Worm (Caenorhabditis elegans) whole organism, early embryonic: ENCODE results near the gene col-164.

ENCODE experiments used
- B0310.2 ChIP-seq: sonication (generic microtip); optimal IDR thresholded peaks from 2 replicates; lab custom pipeline; 2016; ENCODE audit warnings: mild to moderate bottlenecking, missing genetic modification characterization, missing compliant biosample characterization
- F13C5.2 ChIP-seq: sonication (generic microtip); optimal IDR thresholded peaks from 2 replicates; lab custom pipeline; 2017; ENCODE audit warnings: mild to moderate bottlenecking, missing genetic modification characterization, inconsistent platforms, missing compliant biosample characterization
- aly-1 ChIP-seq: sonication (generic microtip); optimal IDR thresholded peaks from 2 replicates; lab custom pipeline; 2016; ENCODE audit warnings: missing genetic modification characterization, missing compliant biosample characterization
- ama-1 ChIP-seq: fragments of 150-350 bp; optimal IDR thresholded peaks from 2 replicates; lab custom pipeline; 2014
- ceh-13 ChIP-seq: fragments of 200-800 bp; sonication (Bioruptor generic); optimal IDR thresholded peaks from 2 replicates; lab custom pipeline; 2018; ENCODE audit warnings: mild to moderate bottlenecking, missing genetic modification characterization, missing compliant biosample characterization
- ceh-36 ChIP-seq: sonication (generic microtip); optimal IDR thresholded peaks from 2 replicates; lab custom pipeline; 2016; ENCODE audit warnings: missing genetic modification characterization, inconsistent platforms, missing compliant biosample characterization
- ets-7 ChIP-seq: sonication (generic microtip); optimal IDR thresholded peaks from 2 replicates; lab custom pipeline; 2016; ENCODE audit warnings: missing genotype, missing genetic modification characterization, missing compliant biosample characterization
- flt-1 ChIP-seq: fragments of 200-800 bp; sonication (Bioruptor generic); IDR thresholded peaks from 2 replicates; pipeline ENCODE4 v1.3.6; 2022; ENCODE audit warnings: missing genetic modification characterization, missing compliant biosample characterization
- hmbx-1 ChIP-seq: sonication (generic microtip); optimal IDR thresholded peaks from 2 replicates; lab custom pipeline; 2016; ENCODE audit warnings: mild to moderate bottlenecking, missing genetic modification characterization, missing compliant biosample characterization
- hmg-4 ChIP-seq: fragments of 200-800 bp; sonication (Bioruptor generic); optimal IDR thresholded peaks from 2 replicates; lab custom pipeline; 2018; ENCODE audit warnings: mild to moderate bottlenecking, missing genetic modification characterization, missing compliant biosample characterization
- hnd-1 ChIP-seq: sonication (generic microtip); optimal IDR thresholded peaks from 2 replicates; lab custom pipeline; 2016; ENCODE audit warnings: missing genetic modification characterization, missing compliant biosample characterization
- pes-1 ChIP-seq: fragments of 200-800 bp; sonication (Bioruptor generic); IDR thresholded peaks from 2 replicates; pipeline ENCODE4 v1.3.6; 2022; ENCODE audit warnings: missing genetic modification reagents, missing genetic modification characterization, missing compliant biosample characterization
- scrt-1 ChIP-seq: fragments of 200-800 bp; sonication (Bioruptor generic); IDR thresholded peaks from 2 replicates; pipeline ENCODE4 v1.3.6; 2022; ENCODE audit warnings: missing genetic modification characterization, missing compliant biosample characterization
- sea-1 ChIP-seq: fragments of 200-800 bp; sonication (Bioruptor generic); conservative IDR thresholded peaks from 2 replicates; pipeline ENCODE4 v1.3.6; 2022; ENCODE audit warnings: missing genetic modification characterization, missing compliant biosample characterization
- tbx-11 ChIP-seq: fragments of 200-800 bp; sonication (Bioruptor generic); IDR thresholded peaks from 2 replicates; pipeline ENCODE4 v1.3.6; 2022; ENCODE audit warnings: missing genetic modification characterization, missing compliant biosample characterization
- tbx-37 ChIP-seq: fragments of 200-800 bp; sonication (Bioruptor generic); conservative IDR thresholded peaks from 2 replicates; pipeline ENCODE4 v1.3.6; 2022; ENCODE audit warnings: missing genetic modification reagents, missing genetic modification characterization, missing compliant biosample characterization
- tra-4 ChIP-seq: sonication (generic microtip); optimal IDR thresholded peaks from 2 replicates; lab custom pipeline; 2017; ENCODE audit warnings: missing genetic modification characterization, missing compliant biosample characterization

Gene col-164

DNA sequence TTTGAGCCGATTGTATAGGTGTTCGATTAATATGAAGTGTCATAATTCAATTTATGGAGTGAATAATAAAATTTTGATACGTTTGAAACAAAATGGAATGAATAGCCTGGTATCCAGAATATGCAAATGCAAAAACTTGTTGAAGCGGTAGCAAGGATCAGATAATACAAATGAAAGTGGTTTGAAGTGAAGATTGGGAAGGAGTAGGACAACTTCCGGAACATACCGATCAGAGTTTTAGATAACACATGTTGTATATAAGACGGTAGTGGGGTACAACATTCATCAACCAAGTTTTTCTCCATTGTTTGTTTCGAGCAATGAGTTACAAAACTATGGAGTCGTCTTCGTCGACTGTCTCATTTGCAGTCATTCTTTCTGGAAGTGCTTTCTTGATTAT lies at the start of gene col-164:
col-164 (plus strand) TSS at position 301 of the 400 bp plus-strand sequence.
- TF ChIP-seq ama-1 (lab: Kevin White, UChicago) = no peak
- no peak for TF ChIP-seq aly-1 (tag; lab: Kevin White, UChicago)
- no peak for TF ChIP-seq B0310.2 (tag; lab: Kevin White, UChicago)
- no peak for TF ChIP-seq sea-1 (GFP tag; lab: Robert Waterston, UW)
- no peak for TF ChIP-seq ets-7
- TF ChIP-seq ceh-36 (tag; lab: Kevin White, UChicago) = no peak
- no peak for TF ChIP-seq hmg-4 (GFP tag; lab: Kevin White, UChicago)
- TF ChIP-seq F13C5.2 (tag; lab: Kevin White, UChicago) = no peak
- no peak for TF ChIP-seq hnd-1 (tag; lab: Kevin White, UChicago)
- TF ChIP-seq tbx-11 (GFP tag; lab: Robert Waterston, UW) = no peak
- no peak for TF ChIP-seq tra-4 (tag; lab: Kevin White, UChicago)
- no peak for TF ChIP-seq tbx-37
- TF ChIP-seq flt-1 = no peak

DNA sequence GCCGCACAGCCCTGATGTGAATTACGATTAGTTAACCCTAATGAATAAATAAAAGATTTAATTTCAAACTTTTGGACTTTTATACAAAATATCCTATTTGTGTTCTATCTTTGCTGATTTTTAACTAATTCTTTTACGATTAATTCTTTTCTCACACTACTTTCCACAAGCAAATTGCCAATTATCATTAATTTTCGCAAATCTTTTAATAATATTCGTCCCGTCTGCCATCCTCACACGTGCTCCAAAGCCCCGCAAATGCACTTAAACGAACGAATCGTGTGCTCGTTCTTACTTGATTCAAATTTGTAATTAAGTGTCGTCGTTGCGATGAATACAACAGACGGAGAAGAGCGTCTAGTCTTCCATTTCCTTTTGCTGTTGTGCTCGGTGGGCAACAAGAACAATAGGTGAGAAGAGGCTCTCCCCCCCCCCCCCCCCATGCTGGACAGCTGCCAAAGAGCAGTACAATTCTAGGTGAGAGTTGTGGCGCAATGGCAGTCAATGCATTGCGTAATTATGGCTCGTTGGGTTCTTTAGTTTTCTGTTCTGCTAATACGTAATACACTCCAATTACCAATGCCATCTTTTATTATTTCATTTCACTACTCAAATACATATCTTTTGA lies 48.6 kb upstream of the col-164 start:
- TF ChIP-seq hmg-4 (GFP tag; lab: Kevin White, UChicago) (peak; percentile 40), ceh-36 (tag; lab: Kevin White, UChicago) (peak; percentile 21), hmbx-1 (no peak), scrt-1 (GFP tag; lab: Robert Waterston, UW) (0 out of 2 replicates have a peak, but pooled peaks have one; percentile 23)

DNA sequence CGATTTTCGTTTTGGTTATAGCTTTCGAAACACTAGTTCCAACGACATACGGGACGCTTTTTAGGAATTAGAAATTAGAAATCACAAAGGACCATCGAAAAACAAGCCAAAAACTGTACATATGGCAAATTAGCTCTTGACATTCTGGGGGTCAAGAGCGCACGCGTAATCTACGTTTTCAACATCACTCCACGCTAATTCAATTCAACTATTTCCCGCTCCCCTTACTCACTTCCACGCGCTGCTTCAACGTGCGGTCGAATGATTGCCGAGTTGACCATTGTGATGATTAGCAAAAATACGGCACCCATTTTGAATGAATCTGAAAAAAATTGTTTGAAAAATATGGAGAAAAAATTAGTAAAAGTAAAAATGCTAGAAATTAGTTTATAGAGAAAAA lies 47.7 kb upstream of the col-164 start:
- TF ChIP-seq scrt-1 (GFP tag; lab: Robert Waterston, UW) (no peak), aly-1 (tag; lab: Kevin White, UChicago) (no peak), B0310.2 (tag; lab: Kevin White, UChicago) (no peak), pes-1 (GFP tag; lab: Robert Waterston, UW) (no peak), ceh-36 (tag; lab: Kevin White, UChicago) (no peak), tbx-37 (no peak), flt-1 (no peak), tra-4 (tag; lab: Kevin White, UChicago) (no peak), hmg-4 (GFP tag; lab: Kevin White, UChicago) (no peak), ama-1 (lab: Kevin White, UChicago) (no peak)

DNA sequence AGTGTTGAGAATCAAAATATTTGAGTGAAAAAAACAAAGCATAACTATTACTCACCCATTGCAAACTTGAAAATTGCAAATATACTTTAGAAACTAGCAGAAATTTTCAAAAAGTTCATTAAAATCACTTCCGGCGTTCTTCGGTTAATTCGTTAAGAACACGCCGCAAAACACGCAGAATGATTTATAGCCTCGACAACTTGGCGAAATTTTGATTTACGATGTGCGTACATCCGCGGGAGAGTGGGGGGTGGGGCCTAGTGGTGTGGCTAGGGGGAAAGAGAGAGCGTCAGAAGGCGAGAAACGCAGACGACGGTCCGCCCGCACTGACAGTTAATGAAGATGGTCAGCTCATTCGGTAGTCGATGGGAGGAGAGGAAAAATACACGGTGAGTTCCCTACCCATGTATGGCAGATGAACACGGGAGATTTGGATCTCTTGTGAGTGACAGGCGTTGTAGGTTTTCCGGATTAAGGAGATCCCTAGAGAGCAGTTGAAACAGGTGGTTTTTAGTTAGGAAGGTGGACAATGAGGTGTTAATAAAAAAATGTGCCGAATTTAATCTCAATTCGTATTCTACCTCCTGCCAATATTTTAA lies 47.0 kb upstream of the col-164 start, which contains the start of gene igcm-4:
igcm-4 (minus strand) TSS at position 237 of the 599 bp plus-strand sequence.
- TF ChIP-seq pes-1 (GFP tag; lab: Robert Waterston, UW) (0 out of 2 replicates have a peak, but pooled peaks have one; percentile 5), flt-1 (0 out of 2 replicates have a peak, but pooled peaks have one; percentile 19), ceh-36 (tag; lab: Kevin White, UChicago) (peak; percentile 62), ama-1 (lab: Kevin White, UChicago) (no peak), ets-7 (no peak), hmg-4 (GFP tag; lab: Kevin White, UChicago) (peak; percentile 66), hnd-1 (tag; lab: Kevin White, UChicago) (no peak), B0310.2 (tag; lab: Kevin White, UChicago) (peak; percentile 4)

DNA sequence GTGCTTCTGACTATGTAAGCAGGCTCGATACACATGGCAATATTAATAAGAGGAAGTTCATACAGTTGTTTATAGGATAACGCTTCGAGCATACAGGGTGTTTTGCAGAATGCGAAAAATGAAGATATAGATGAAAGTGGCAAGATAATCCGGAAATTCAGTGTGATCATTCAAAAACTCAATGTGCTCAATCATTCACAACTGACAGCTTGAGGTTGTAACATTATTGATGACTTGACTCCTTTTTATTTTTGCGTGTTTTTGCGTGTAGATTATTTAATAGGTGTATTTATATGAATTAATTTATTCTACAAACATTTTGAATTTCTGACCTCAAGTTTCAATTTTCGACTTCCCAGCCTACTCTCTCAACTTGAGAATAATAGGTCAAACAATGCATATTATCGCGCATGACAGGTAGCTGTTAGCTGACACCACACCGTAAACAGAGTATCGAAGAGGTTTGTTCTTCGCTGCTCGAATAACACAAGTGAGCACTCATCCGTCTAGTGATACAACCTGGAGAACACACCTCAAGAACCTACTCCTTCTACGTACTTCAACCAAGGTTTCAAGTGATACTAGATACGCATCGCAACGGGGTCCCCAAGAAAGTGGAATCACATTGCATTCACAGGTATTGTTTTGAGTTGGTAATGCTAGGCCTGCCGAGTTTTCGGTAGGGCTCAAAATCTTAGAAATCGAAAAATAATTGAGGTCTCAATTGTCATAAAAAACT lies 45.9 kb upstream of the col-164 start:
- no peak for TF ChIP-seq hmbx-1

DNA sequence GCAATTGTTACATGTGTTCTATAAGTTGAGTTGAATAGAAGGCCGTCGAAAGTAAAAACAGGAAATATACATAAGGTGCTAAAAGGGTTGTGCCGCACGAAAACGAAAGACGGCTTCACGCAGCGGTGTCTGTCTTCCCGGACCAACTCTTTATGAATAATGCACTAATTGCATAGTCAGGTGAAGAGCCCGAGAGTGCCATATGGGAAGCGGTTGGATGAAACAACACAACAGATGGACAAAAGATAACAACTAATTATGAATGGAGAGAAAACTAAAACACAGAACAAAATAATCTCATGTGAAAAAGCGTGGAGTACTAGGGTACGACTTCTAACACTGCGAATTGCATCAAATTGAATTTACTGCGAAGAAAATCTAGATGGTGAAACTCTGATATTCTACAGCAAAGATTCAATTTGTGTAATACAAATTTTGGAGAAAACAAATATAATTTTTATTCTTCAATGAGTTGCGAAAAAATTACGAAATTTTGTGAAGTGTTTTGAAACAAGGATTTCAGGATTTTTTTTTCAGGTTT lies 44.3 kb upstream of the col-164 start:
- no peak for TF ChIP-seq ama-1 (lab: Kevin White, UChicago)
- TF ChIP-seq aly-1 (tag; lab: Kevin White, UChicago) = no peak
- no peak for TF ChIP-seq tra-4 (tag; lab: Kevin White, UChicago)
- TF ChIP-seq B0310.2 (tag; lab: Kevin White, UChicago) = no peak
- TF ChIP-seq ceh-13 (GFP tag; lab: Kevin White, UChicago) = no peak
- no peak for TF ChIP-seq ceh-36 (tag; lab: Kevin White, UChicago)
- no peak for TF ChIP-seq pes-1 (GFP tag; lab: Robert Waterston, UW)
- TF ChIP-seq sea-1 (GFP tag; lab: Robert Waterston, UW) = no peak
- TF ChIP-seq tbx-11 (GFP tag; lab: Robert Waterston, UW) = no peak
- TF ChIP-seq flt-1 = no peak
- TF ChIP-seq hmg-4 (GFP tag; lab: Kevin White, UChicago) = no peak
- no peak for TF ChIP-seq F13C5.2 (tag; lab: Kevin White, UChicago)
- TF ChIP-seq ets-7 = no peak

DNA sequence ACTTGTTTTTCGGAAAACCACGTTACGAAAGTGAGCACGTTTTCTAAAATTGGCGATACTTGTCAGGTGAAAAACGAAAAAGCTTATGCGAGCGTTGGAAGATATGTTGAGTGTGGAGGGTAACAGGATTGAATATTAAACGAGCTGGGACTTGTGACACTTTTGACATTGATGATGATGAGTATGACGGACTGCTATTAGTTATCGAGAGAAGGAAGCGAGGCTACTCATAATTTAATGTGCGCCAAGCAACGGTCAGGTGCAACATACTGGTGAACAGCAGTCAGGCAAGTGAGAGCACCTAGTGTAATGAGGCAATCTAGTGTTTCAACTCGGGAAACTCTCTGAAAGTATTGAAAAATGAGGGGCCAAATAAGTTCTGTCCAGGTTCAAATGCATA lies 43.1 kb upstream of the col-164 start:
- TF ChIP-seq ceh-36 (tag; lab: Kevin White, UChicago) = no peak
- no peak for TF ChIP-seq hmbx-1
- no peak for TF ChIP-seq hmg-4 (GFP tag; lab: Kevin White, UChicago)
